Worm (Caenorhabditis elegans) whole organism, L1 larva: ENCODE data around the gene clp-2.

Source experiments
- C04F5.9 ChIP-seq: sonication (generic microtip); optimal IDR thresholded peaks from 2 replicates; lab custom pipeline; 2016; ENCODE audit warnings: missing genetic modification characterization, missing compliant biosample characterization
- F16B12.6 ChIP-seq: fragments of 150-350 bp; optimal IDR thresholded peaks from 2 replicates; lab custom pipeline; 2014; ENCODE audit warnings: missing biosample characterization, missing genetic modification characterization
- aha-1 ChIP-seq: fragments of 150-350 bp; optimal IDR thresholded peaks from 2 replicates; lab custom pipeline; 2014; ENCODE audit warnings: missing biosample characterization, missing genetic modification characterization
- alr-1 ChIP-seq: fragments of 200-800 bp; sonication (Bioruptor generic); optimal IDR thresholded peaks from 2 replicates; lab custom pipeline; 2018; ENCODE audit warnings: borderline replicate concordance, mild to moderate bottlenecking, missing genetic modification characterization, missing compliant biosample characterization
- ceh-82 ChIP-seq, 3 experiments: fragments of 150-350 bp in 1 of 3; sonication (generic microtip) in 2 of 3; optimal IDR thresholded peaks; 2 replicates each; lab custom pipeline; 2014 to 2017; ENCODE audit warnings: missing biosample characterization in 3 of 3, missing genetic modification characterization in 3 of 3
- ceh-88 ChIP-seq: fragments of 200-800 bp; sonication (Bioruptor generic); IDR thresholded peaks from 2 replicates; pipeline ENCODE4 v1.3.6; 2022; ENCODE audit warnings: missing genetic modification characterization, missing compliant biosample characterization
- dpl-1 ChIP-seq, 3 experiments: fragments of 150-350 bp in 2 of 3; sonication (generic microtip) in 1 of 3; optimal IDR thresholded peaks; 2 replicates each; lab custom pipeline; 2014 to 2017; ENCODE audit warnings: missing biosample characterization in 3 of 3, missing genetic modification characterization in 3 of 3, missing genetic modification reagents in 3 of 3
- dsc-1 ChIP-seq: sonication (generic microtip); optimal IDR thresholded peaks from 2 replicates; lab custom pipeline; 2016; ENCODE audit warnings: mild to moderate bottlenecking, missing genetic modification characterization, missing compliant biosample characterization
- efl-1 ChIP-seq, 4 experiments: fragments of 150-350 bp; optimal IDR thresholded peaks in 3 of 4; peaks in 1 of 4; 1 replicate in 1 of 4; 2 replicates in 3 of 4; lab custom pipeline; 2014; ENCODE audit warnings: missing biosample characterization in 2 of 4, missing genetic modification characterization in 2 of 4, missing genetic modification reagents in 2 of 4
- egl-13 ChIP-seq: sonication (generic microtip); optimal IDR thresholded peaks from 2 replicates; lab custom pipeline; 2016; ENCODE audit warnings: missing genotype, missing genetic modification reagents, missing genetic modification characterization, missing compliant biosample characterization
- elt-3 ChIP-seq, 6 experiments: fragments of 150-350 bp in 1 of 6; sonication (generic microtip); optimal IDR thresholded peaks; 2 replicates each; lab custom pipeline; 2017 to 2018; ENCODE audit warnings: missing biosample characterization in 6 of 6, missing genetic modification characterization in 6 of 6, inconsistent platforms in 1 of 6
- fkh-4 ChIP-seq: sonication (generic microtip); optimal IDR thresholded peaks from 2 replicates; lab custom pipeline; 2016; ENCODE audit warnings: missing compliant biosample characterization, missing genetic modification characterization, borderline replicate concordance
- fkh-8 ChIP-seq: sonication (generic microtip); optimal IDR thresholded peaks from 2 replicates; lab custom pipeline; 2016; ENCODE audit warnings: mild to moderate bottlenecking, missing genetic modification characterization, missing compliant biosample characterization
- grh-1 ChIP-seq: fragments of 200-800 bp; sonication (Bioruptor generic); IDR thresholded peaks from 2 replicates; pipeline ENCODE4 v1.3.6; 2022; ENCODE audit warnings: missing genetic modification reagents, missing genetic modification characterization, missing compliant biosample characterization
- isw-1 ChIP-seq: fragments of 200-800 bp; sonication (Bioruptor generic); IDR thresholded peaks from 2 replicates; pipeline ENCODE4 v1.3.6; 2022; ENCODE audit warnings: missing genetic modification characterization, missing compliant biosample characterization
- lin-14 ChIP-seq: fragments of 200-800 bp; sonication (Bioruptor generic); optimal IDR thresholded peaks from 2 replicates; lab custom pipeline; 2018; ENCODE audit warnings: mild to moderate bottlenecking, missing genetic modification characterization, moderate library complexity, missing compliant biosample characterization
- lin-15B ChIP-seq: fragments of 150-350 bp; sonication (generic microtip); optimal IDR thresholded peaks from 3 replicates; lab custom pipeline; 2014; ENCODE audit warnings: missing biosample characterization, missing genetic modification characterization
- lin-35 ChIP-seq, 2 experiments: fragments of 150-350 bp; optimal IDR thresholded peaks; 2 replicates each; lab custom pipeline; 2014; ENCODE audit warnings: missing biosample characterization in 2 of 2, missing genetic modification characterization in 2 of 2, missing genetic modification reagents in 2 of 2
- lin-39 ChIP-seq: fragments of 150-350 bp; optimal IDR thresholded peaks from 2 replicates; lab custom pipeline; 2014; ENCODE audit warnings: missing biosample characterization, missing genetic modification reagents, missing genetic modification characterization
- lsy-2 ChIP-seq, 2 experiments: fragments of 150-350 bp; optimal IDR thresholded peaks; 2 replicates each; lab custom pipeline; 2014; ENCODE audit warnings: missing biosample characterization in 2 of 2, missing genetic modification characterization in 2 of 2
- mdl-1 ChIP-seq, 2 experiments: fragments of 150-350 bp; optimal IDR thresholded peaks; 2 replicates each; lab custom pipeline; 2014 to 2017; ENCODE audit warnings: missing biosample characterization in 2 of 2, missing genetic modification characterization in 2 of 2, inconsistent platforms in 1 of 2
- mep-1 ChIP-seq: fragments of 150-350 bp; optimal IDR thresholded peaks from 2 replicates; lab custom pipeline; 2014; ENCODE audit warnings: missing biosample characterization, missing genetic modification characterization
- nhr-11 ChIP-seq: fragments of 150-350 bp; optimal IDR thresholded peaks from 2 replicates; lab custom pipeline; 2014; ENCODE audit warnings: missing biosample characterization, missing genetic modification characterization
- nhr-12 ChIP-seq: sonication (generic microtip); optimal IDR thresholded peaks from 2 replicates; lab custom pipeline; 2017; ENCODE audit warnings: missing biosample characterization, missing genetic modification characterization
- nhr-19 ChIP-seq: fragments of 200-800 bp; sonication (Bioruptor generic); conservative IDR thresholded peaks from 2 replicates; pipeline ENCODE4 v1.3.6; 2022; ENCODE audit warnings: missing genetic modification characterization, missing compliant biosample characterization
- nhr-20 ChIP-seq: sonication (generic microtip); optimal IDR thresholded peaks from 2 replicates; lab custom pipeline; 2016; ENCODE audit warnings: mild to moderate bottlenecking, missing genetic modification characterization, missing compliant biosample characterization
- nhr-28 ChIP-seq: fragments of 150-350 bp; optimal IDR thresholded peaks from 2 replicates; lab custom pipeline; 2014; ENCODE audit warnings: missing biosample characterization, missing genetic modification characterization
- nhr-47 ChIP-seq: sonication (generic microtip); optimal IDR thresholded peaks from 2 replicates; lab custom pipeline; 2016; ENCODE audit warnings: mild to moderate bottlenecking, missing genetic modification characterization, moderate library complexity, missing compliant biosample characterization
- nhr-71 ChIP-seq: sonication (generic microtip); optimal IDR thresholded peaks from 2 replicates; lab custom pipeline; 2016; ENCODE audit warnings: mild to moderate bottlenecking, missing genetic modification characterization, moderate library complexity, missing compliant biosample characterization
- nhr-76 ChIP-seq: sonication (generic microtip); optimal IDR thresholded peaks from 2 replicates; lab custom pipeline; 2017; ENCODE audit warnings: missing biosample characterization, missing genetic modification characterization
- nhr-77 ChIP-seq: fragments of 150-350 bp; optimal IDR thresholded peaks from 2 replicates; lab custom pipeline; 2014; ENCODE audit warnings: missing biosample characterization, missing genetic modification characterization
- pag-3 ChIP-seq: sonication (generic microtip); optimal IDR thresholded peaks from 2 replicates; lab custom pipeline; 2017; ENCODE audit warnings: missing genetic modification characterization, mild to moderate bottlenecking, missing compliant biosample characterization, antibody characterized with exemption, borderline replicate concordance; ENCODE audit not compliant: insufficient read depth
- pqm-1 ChIP-seq: sonication (generic microtip); optimal IDR thresholded peaks from 3 replicates; lab custom pipeline; 2017; ENCODE audit warnings: missing biosample characterization, missing genetic modification characterization
- rnt-1 ChIP-seq: sonication (generic microtip); optimal IDR thresholded peaks from 2 replicates; lab custom pipeline; 2016; ENCODE audit warnings: mild to moderate bottlenecking, missing genetic modification characterization, moderate library complexity, missing compliant biosample characterization
- snu-23 ChIP-seq: sonication (generic microtip); optimal IDR thresholded peaks from 2 replicates; lab custom pipeline; 2016; ENCODE audit warnings: missing genetic modification characterization, missing compliant biosample characterization
- sox-4 ChIP-seq: sonication (generic microtip); optimal IDR thresholded peaks from 2 replicates; lab custom pipeline; 2016; ENCODE audit warnings: missing genetic modification characterization, missing compliant biosample characterization
- sup-37 ChIP-seq: fragments of 200-800 bp; sonication (Bioruptor generic); optimal IDR thresholded peaks from 2 replicates; lab custom pipeline; 2018; ENCODE audit warnings: mild to moderate bottlenecking, missing genetic modification characterization, missing compliant biosample characterization
- swsn-7 ChIP-seq: sonication (generic microtip); optimal IDR thresholded peaks from 2 replicates; lab custom pipeline; 2016; ENCODE audit warnings: missing genetic modification characterization, missing compliant biosample characterization
- unc-130 ChIP-seq: fragments of 150-350 bp; optimal IDR thresholded peaks from 2 replicates; lab custom pipeline; 2017; ENCODE audit warnings: missing biosample characterization, missing genetic modification characterization, inconsistent platforms
- unc-30 ChIP-seq: sonication (generic microtip); optimal IDR thresholded peaks from 2 replicates; lab custom pipeline; 2017; ENCODE audit warnings: missing biosample characterization, missing genetic modification characterization
- unc-86 ChIP-seq: sonication (generic microtip); optimal IDR thresholded peaks from 2 replicates; lab custom pipeline; 2016; ENCODE audit warnings: missing genetic modification characterization, missing compliant biosample characterization
- unc-98 ChIP-seq: fragments of 200-800 bp; sonication (Bioruptor generic); IDR thresholded peaks from 2 replicates; pipeline ENCODE4 v1.3.6; 2022; ENCODE audit warnings: missing genetic modification characterization, missing compliant biosample characterization
- vab-15 ChIP-seq: sonication (generic microtip); optimal IDR thresholded peaks from 2 replicates; lab custom pipeline; 2017; ENCODE audit warnings: missing genotype, mild to moderate bottlenecking, missing genetic modification characterization, missing compliant biosample characterization
- zip-4 ChIP-seq: fragments of 200-800 bp; sonication (Bioruptor generic); optimal IDR thresholded peaks from 2 replicates; lab custom pipeline; 2018; ENCODE audit warnings: mild to moderate bottlenecking, missing genetic modification characterization, moderate library complexity, missing compliant biosample characterization

The clp-2 gene

DNA sequence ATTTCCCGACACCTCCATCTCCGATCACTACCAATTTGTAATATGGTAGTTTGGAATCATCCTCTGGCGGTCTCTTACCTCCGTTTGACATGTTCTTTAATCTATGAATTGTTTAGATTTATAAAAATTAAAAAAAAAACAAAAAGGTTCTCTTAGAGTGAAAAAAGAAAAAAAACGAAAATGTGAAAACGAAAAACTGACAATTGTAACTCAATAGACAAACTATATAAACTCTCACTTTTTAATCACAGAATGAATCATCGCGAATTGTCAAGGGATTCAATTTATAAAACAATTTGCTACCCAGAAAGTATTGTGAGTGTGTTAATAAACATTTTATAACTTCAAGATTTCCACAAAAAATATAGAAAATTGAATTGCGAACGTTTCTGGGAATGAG lies 36.1 kb upstream of the clp-2 start, which contains the start of gene ras-2:
Gene ras-2 (minus strand): TSS at position 101 of the 400 bp plus-strand sequence.
- no peak for TF ChIP-seq nhr-47 (tag; lab: Kevin White, UChicago)
- TF ChIP-seq aha-1 (tag; lab: Kevin White, UChicago) = no peak
- no peak for TF ChIP-seq elt-3 (tag; optimal IDR thresholded peaks at IDR 0.05; lab: Kevin White, UChicago)
- TF ChIP-seq isw-1 (GFP tag; lab: Robert Waterston, UW) = no peak

DNA sequence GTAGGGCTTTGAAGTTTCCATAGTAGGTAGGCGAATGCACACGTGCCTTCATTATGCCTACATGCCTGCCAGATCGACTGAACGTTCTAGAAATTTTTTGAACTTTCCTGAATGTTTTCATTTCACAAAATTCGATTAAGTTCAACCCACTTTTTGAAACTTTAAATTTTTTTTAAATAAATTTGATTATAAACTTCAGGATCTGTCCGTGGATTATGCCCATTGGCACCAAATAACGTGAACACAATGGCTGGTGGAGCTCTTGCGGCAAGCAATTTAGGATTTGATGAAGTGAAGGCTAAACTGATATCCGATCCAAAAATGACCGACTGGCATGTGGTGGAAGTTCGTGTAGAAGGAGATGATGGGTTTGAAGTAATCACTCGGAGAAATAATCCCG lies 31.6 kb upstream of the clp-2 start, which contains the start of gene F17C8.7:
Gene F17C8.7 (plus strand): TSS at position 301 of the 400 bp plus-strand sequence.
- no peak for TF ChIP-seq nhr-19 (GFP tag; lab: Robert Waterston, UW)
- TF ChIP-seq nhr-20 = no peak
- TF ChIP-seq alr-1 (tag; lab: Kevin White, UChicago) = no peak
- no peak for TF ChIP-seq vab-15 (tag; lab: Kevin White, UChicago)
- no peak for TF ChIP-seq lin-14 (GFP tag; lab: Kevin White, UChicago)
- TF ChIP-seq mdl-1 (tag; optimal IDR thresholded peaks at IDR 0.05; lab: Kevin White, UChicago) = no peak
- TF ChIP-seq swsn-7 = no peak
- no peak for TF ChIP-seq lin-15B (tag; lab: Kevin White, UChicago)
- TF ChIP-seq sox-4 = no peak
- no peak for TF ChIP-seq zip-4 (GFP tag; lab: Kevin White, UChicago)
- no peak for TF ChIP-seq nhr-77
- TF ChIP-seq unc-130 = no peak
- no peak for TF ChIP-seq efl-1 (optimal IDR thresholded peaks at IDR 0.05; lab: Kevin White, UChicago)
- TF ChIP-seq efl-1 (GFP tag; optimal IDR thresholded peaks at IDR 0.05 in 1 of 2; lab: Kevin White, UChicago) = no peak
- no peak for TF ChIP-seq lsy-2 (tag; optimal IDR thresholded peaks at IDR 0.05; lab: Kevin White, UChicago)
- no peak for TF ChIP-seq C04F5.9 (tag; lab: Kevin White, UChicago)

- no peak for TF ChIP-seq nhr-76 (tag; lab: Kevin White, UChicago)
- TF ChIP-seq dsc-1 (tag; lab: Kevin White, UChicago) = no peak
- TF ChIP-seq fkh-8 = no peak
- TF ChIP-seq unc-86 = no peak
- no peak for TF ChIP-seq nhr-28 (tag; lab: Kevin White, UChicago)
- no peak for TF ChIP-seq egl-13 (tag; lab: Kevin White, UChicago)
- TF ChIP-seq pqm-1 (tag; lab: Kevin White, UChicago) = no peak
- TF ChIP-seq lin-39 (tag; lab: Kevin White, UChicago) = no peak
- TF ChIP-seq snu-23 = no peak
- TF ChIP-seq ceh-88 = no peak
These were observed 30.2 kb upstream of the clp-2 start, which contains the start of gene F17C8.9 for ce11 chrIII:4734056-4734455. Gene F17C8.9, plus strand, starts transcription at chrIII:4734356.

DNA sequence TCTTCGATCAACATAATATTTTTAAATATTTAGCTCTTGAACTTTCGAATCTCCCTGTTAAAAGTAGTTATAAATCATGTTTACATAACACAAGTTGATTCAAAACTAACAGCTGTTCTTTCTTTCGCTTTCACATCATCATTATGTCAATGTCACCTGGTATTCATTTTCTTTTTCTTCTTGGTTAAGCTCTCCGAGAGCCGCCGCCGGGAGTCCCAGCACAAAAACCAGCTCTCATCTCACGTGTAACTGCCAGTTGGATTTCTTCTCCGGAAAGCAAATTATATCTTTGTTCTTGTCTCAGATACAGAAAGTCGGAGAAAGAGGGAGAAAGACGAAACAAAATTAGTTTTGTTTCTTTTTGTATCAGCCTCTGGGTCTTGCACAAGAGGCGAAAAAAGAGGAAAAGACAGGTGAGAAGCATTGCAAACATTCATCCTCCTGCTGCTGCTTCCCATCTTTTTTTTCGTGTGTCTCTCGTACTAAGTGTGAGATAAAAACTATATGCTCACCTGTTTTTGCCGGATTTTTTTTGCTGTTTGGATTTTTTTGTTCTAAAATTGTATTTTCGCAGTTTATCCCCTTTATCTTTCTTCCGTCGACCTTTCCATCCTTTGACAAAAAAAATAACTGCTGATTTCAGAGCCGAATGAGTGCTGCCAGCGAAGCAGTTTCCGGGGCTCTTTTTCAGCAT lies 27.6 kb upstream of the clp-2 start, which contains the start of gene F17C8.3:
Gene F17C8.3 (plus strand): TSS at position 644 of the 694 bp plus-strand sequence.
- TF ChIP-seq snu-23 (peak; percentile 53), dpl-1 (GFP tag; optimal IDR thresholded peaks at IDR 0.05; lab: Kevin White, UChicago) (peak in 1 of 3 experiments; percentile 5), nhr-11 (tag; lab: Kevin White, UChicago) (no peak), rnt-1 (tag; lab: Kevin White, UChicago) (peak; percentile 56), alr-1 (tag; lab: Kevin White, UChicago) (no peak), nhr-19 (GFP tag; lab: Robert Waterston, UW) (peak; percentile 50), nhr-12 (tag; lab: Kevin White, UChicago) (no peak), fkh-4 (tag; lab: Kevin White, UChicago) (peak; percentile 51), mep-1 (peak; percentile 20), nhr-47 (tag; lab: Kevin White, UChicago) (peak; percentile 14), lin-35 (GFP tag; optimal IDR thresholded peaks at IDR 0.05; lab: Kevin White, UChicago) (no peak), pag-3 (tag; lab: Kevin White, UChicago) (peak; percentile 32), unc-98 (GFP tag; lab: Robert Waterston, UW) (no peak), swsn-7 (peak; percentile 32), lin-39 (tag; lab: Kevin White, UChicago) (peak; percentile 51), dsc-1 (tag; lab: Kevin White, UChicago) (peak; percentile 88), nhr-71 (tag; lab: Kevin White, UChicago) (peak; percentile 86), F16B12.6 (tag; lab: Kevin White, UChicago) (no peak), grh-1 (no peak), mdl-1 (tag; optimal IDR thresholded peaks at IDR 0.05; lab: Kevin White, UChicago) (peak in 1 of 2 experiments; percentile 19), lin-14 (GFP tag; lab: Kevin White, UChicago) (peak; percentile 83), nhr-20 (peak; percentile 30), sup-37 (no peak), ceh-82 (tag; optimal IDR thresholded peaks at IDR 0.05; lab: Kevin White, UChicago) (no peak), lsy-2 (tag; optimal IDR thresholded peaks at IDR 0.05; lab: Kevin White, UChicago) (peak; percentile 54 to 70), unc-30 (no peak)
